Worm (Caenorhabditis elegans) whole organism, L1 larva: ENCODE measurements around the gene pud-1.2.

Experiments used
- blmp-1 ChIP-seq: fragments of 150-350 bp; optimal IDR thresholded peaks from 2 replicates; lab custom pipeline; 2014; ENCODE audit warnings: missing biosample characterization, missing genetic modification characterization
- isw-1 ChIP-seq: fragments of 200-800 bp; sonication (Bioruptor generic); IDR thresholded peaks from 2 replicates; pipeline ENCODE4 v1.3.6; 2022; ENCODE audit warnings: missing genetic modification characterization, missing compliant biosample characterization
- nhr-12 ChIP-seq: sonication (generic microtip); optimal IDR thresholded peaks from 2 replicates; lab custom pipeline; 2017; ENCODE audit warnings: missing biosample characterization, missing genetic modification characterization
- nhr-76 ChIP-seq: sonication (generic microtip); optimal IDR thresholded peaks from 2 replicates; lab custom pipeline; 2017; ENCODE audit warnings: missing biosample characterization, missing genetic modification characterization
- pqm-1 ChIP-seq: sonication (generic microtip); optimal IDR thresholded peaks from 3 replicates; lab custom pipeline; 2017; ENCODE audit warnings: missing biosample characterization, missing genetic modification characterization
- tlp-1 ChIP-seq: fragments of 150-350 bp; optimal IDR thresholded peaks from 2 replicates; lab custom pipeline; 2014; ENCODE audit warnings: missing biosample characterization, missing genetic modification characterization
- unc-130 ChIP-seq: fragments of 150-350 bp; optimal IDR thresholded peaks from 2 replicates; lab custom pipeline; 2017; ENCODE audit warnings: missing biosample characterization, missing genetic modification characterization, inconsistent platforms
- unc-62 ChIP-seq: fragments of 150-350 bp; optimal IDR thresholded peaks from 2 replicates; lab custom pipeline; 2014; ENCODE audit warnings: missing biosample characterization, missing genetic modification reagents, missing genetic modification characterization
- vab-15 ChIP-seq: sonication (generic microtip); optimal IDR thresholded peaks from 2 replicates; lab custom pipeline; 2017; ENCODE audit warnings: missing genotype, mild to moderate bottlenecking, missing genetic modification characterization, missing compliant biosample characterization

DNA sequence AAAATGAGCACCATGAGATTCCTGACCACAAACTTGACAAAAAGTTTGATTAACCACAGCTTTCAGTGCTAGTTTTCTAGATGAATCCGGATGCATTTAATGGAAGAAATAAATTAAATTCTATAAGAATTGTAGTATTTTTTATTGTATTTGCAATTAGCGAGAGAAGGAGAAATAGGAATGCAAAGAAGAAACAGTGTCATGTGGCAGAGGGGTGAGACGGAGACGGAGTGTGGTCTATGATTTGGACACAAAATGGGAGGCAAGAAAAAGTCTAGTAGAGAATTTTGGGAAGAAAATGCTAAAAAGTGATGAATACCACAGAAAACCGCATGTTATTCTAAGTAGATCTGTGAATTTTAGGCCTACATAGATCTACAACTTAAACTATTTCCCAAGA is 44.3 kb downstream of the pud-1.2 start, which contains the start of gene nhr-59:
- no peak for TF ChIP-seq unc-130 (tag; lab: Kevin White, UChicago)
- no peak for TF ChIP-seq tlp-1 (tag; lab: Kevin White, UChicago)
- no peak for TF ChIP-seq nhr-76 (tag; lab: Kevin White, UChicago)
- TF ChIP-seq pqm-1 (tag; lab: Kevin White, UChicago) = no peak
- no peak for TF ChIP-seq unc-62 (GFP tag; lab: Kevin White, UChicago)
- no peak for TF ChIP-seq vab-15 (tag; lab: Kevin White, UChicago)
- TF ChIP-seq nhr-12 (tag; lab: Kevin White, UChicago) = no peak
- TF ChIP-seq isw-1 (GFP tag; lab: Robert Waterston, UW) = no peak
- TF ChIP-seq blmp-1 (tag; lab: Kevin White, UChicago) = no peak
